Worm (Caenorhabditis elegans): Measurements from ENCODE around the gene ent-5.

The ent-5 gene

DNA sequence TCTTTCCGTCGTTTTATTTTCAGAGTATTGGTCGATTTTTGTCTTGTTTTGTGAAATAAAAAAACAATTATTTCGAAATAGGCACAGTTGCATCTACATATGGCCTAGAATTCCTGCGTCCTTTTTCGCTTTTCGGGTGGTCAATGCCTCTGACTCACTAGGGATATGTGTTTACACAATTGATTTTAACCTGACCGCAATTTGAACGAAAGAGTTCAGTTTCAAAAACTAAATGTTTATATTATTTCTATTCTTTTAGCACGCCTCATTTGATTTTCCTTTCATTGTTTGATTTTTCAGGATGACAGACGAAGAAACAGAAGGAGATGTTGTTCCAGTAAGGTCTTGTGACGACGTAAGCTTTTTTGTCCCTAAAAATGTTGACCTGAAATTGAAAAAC, 18.8 kb upstream of the ent-5 start, which contains the start of gene mfsd-12:
TSS of gene mfsd-12 (plus strand) at position 301 of the 400 bp plus-strand sequence.
- TF ChIP-seq eyg-1 (tag; optimal IDR thresholded peaks at IDR 0.05) (no peak), hlh-30 (tag; optimal IDR thresholded peaks at IDR 0.05; ENCODE audit: insufficient read depth) (no peak), T23F11.4 (GFP tag; optimal IDR thresholded peaks at IDR 0.05) (no peak), hlh-13 (GFP tag; optimal IDR thresholded peaks at IDR 0.05) (no peak), pha-4 (tag; optimal IDR thresholded peaks at IDR 0.05) (no peak), odd-2 (tag; optimal IDR thresholded peaks at IDR 0.05) (no peak), fkh-10 (GFP tag; optimal IDR thresholded peaks at IDR 0.05) (no peak), C08G9.2 (tag; optimal IDR thresholded peaks at IDR 0.05) (no peak), lim-6 (tag; optimal IDR thresholded peaks at IDR 0.05) (no peak), pqm-1 (tag; optimal IDR thresholded peaks at IDR 0.05) (no peak), pat-9 (tag; optimal IDR thresholded peaks at IDR 0.05) (no peak), nhr-11 (tag; optimal IDR thresholded peaks at IDR 0.05) (no peak), ztf-16 (tag; optimal IDR thresholded peaks at IDR 0.05) (no peak)

DNA sequence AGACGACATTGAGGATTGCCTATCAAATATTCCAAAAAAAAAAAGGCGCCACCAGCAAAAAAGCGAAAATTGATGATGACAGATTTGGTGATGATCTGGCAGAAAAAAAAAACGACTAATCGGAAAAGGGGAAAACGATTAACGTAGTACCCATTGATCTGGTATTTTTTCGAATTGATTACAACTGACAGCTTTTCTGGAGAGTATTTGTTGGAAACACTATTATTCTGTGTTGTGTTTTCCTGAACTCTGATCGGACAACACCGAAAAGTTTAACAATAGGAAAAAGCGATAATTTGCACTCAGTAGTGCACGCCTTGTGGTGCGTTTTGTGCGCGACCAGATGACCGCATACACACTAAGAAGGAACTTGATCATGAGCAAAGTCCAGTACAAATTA, 15.7 kb upstream of the ent-5 start:
- no peak for TF ChIP-seq ceh-14 (tag; optimal IDR thresholded peaks at IDR 0.05)
- no peak for TF ChIP-seq fax-1 (tag; optimal IDR thresholded peaks at IDR 0.05)
- no peak for TF ChIP-seq syd-9 (tag; optimal IDR thresholded peaks at IDR 0.05)
- TF ChIP-seq ceh-6 (GFP tag; optimal IDR thresholded peaks at IDR 0.05) = no peak
- no peak for TF ChIP-seq pag-3 (tag; optimal IDR thresholded peaks at IDR 0.05; ENCODE audit: borderline replicate concordance)
- TF ChIP-seq ceh-22 (tag; optimal IDR thresholded peaks at IDR 0.05) = no peak
- TF ChIP-seq C08G9.2 (tag; optimal IDR thresholded peaks at IDR 0.05) = no peak
- TF ChIP-seq hlh-13 (GFP tag; optimal IDR thresholded peaks at IDR 0.05) = no peak
- no peak for TF ChIP-seq ceh-31 (tag; optimal IDR thresholded peaks at IDR 0.05)
- TF ChIP-seq ceh-45 (GFP tag; IDR thresholded peaks at IDR 0.05) = no peak
- no peak for TF ChIP-seq ets-4 (tag; optimal IDR thresholded peaks at IDR 0.05)
- no peak for TF ChIP-seq ceh-19 (GFP tag; optimal IDR thresholded peaks at IDR 0.05)
- no peak for TF ChIP-seq sox-4 (tag; optimal IDR thresholded peaks at IDR 0.05)
- no peak for TF ChIP-seq K09A11.1 (tag; optimal IDR thresholded peaks at IDR 0.05; ENCODE audit: insufficient read depth)
- TF ChIP-seq unc-3 (GFP tag; conservative IDR thresholded peaks at IDR 0.05) = no peak
- no peak for TF ChIP-seq unc-3 (tag; optimal IDR thresholded peaks at IDR 0.05)
- TF ChIP-seq sdc-2 (tag; optimal IDR thresholded peaks at IDR 0.05) = no peak
- no peak for TF ChIP-seq dve-1 (tag; optimal IDR thresholded peaks at IDR 0.05)
- no peak for TF ChIP-seq madf-2 (tag; optimal IDR thresholded peaks at IDR 0.05)
- TF ChIP-seq ceh-18 (tag; optimal IDR thresholded peaks at IDR 0.05) = no peak
- TF ChIP-seq mec-3 (tag; optimal IDR thresholded peaks at IDR 0.05; ENCODE audit: borderline replicate concordance) = no peak

ce11 chrX:4662964-4663684, 14.1 kb upstream of the ent-5 start:
- TF ChIP-seq C38D4.7 (GFP tag; optimal IDR thresholded peaks at IDR 0.05) = no peak
- TF ChIP-seq ets-4 (tag; optimal IDR thresholded peaks at IDR 0.05) = no peak
- no peak for TF ChIP-seq ceh-45 (GFP tag; IDR thresholded peaks at IDR 0.05)
- no peak for TF ChIP-seq ceh-24 (tag; optimal IDR thresholded peaks at IDR 0.05)
- TF ChIP-seq ama-1 (optimal IDR thresholded peaks at IDR 0.05) = no peak
- no peak for TF ChIP-seq rnt-1 (tag; optimal IDR thresholded peaks at IDR 0.05)
- no peak for TF ChIP-seq ceh-6 (GFP tag; optimal IDR thresholded peaks at IDR 0.05)
- no peak for TF ChIP-seq ceh-9 (tag; optimal IDR thresholded peaks at IDR 0.05)
- TF ChIP-seq pax-1 (tag; optimal IDR thresholded peaks at IDR 0.05) = no peak
- TF ChIP-seq zip-5 (tag; optimal IDR thresholded peaks at IDR 0.05) = no peak
- TF ChIP-seq ref-2 (tag; optimal IDR thresholded peaks at IDR 0.05) = no peak
- no peak for TF ChIP-seq npax-4 (tag; optimal IDR thresholded peaks at IDR 0.05)
- no peak for TF ChIP-seq tbx-7 (tag; optimal IDR thresholded peaks at IDR 0.05)
- TF ChIP-seq pha-2 (tag; optimal IDR thresholded peaks at IDR 0.05) = no peak
